Worm (Caenorhabditis elegans): Measurements from ENCODE around the gene pup-2.

The pup-2 gene

ce11 chrIII:5181217-5181616 lies 4.5 kb upstream of the pup-2 start:
- TF ChIP-seq tbx-7 (tag; optimal IDR thresholded peaks at IDR 0.05) (no peak), C08G9.2 (tag; optimal IDR thresholded peaks at IDR 0.05) (no peak), nfya-1 (tag; optimal IDR thresholded peaks at IDR 0.05) (no peak), unc-86 (tag; optimal IDR thresholded peaks at IDR 0.05) (no peak), tbx-2 (tag; optimal IDR thresholded peaks at IDR 0.05) (no peak), ceh-9 (tag; optimal IDR thresholded peaks at IDR 0.05) (no peak), fkh-6 (tag; optimal IDR thresholded peaks at IDR 0.05) (no peak), unc-3 (GFP tag; conservative IDR thresholded peaks at IDR 0.05) (no peak), unc-3 (tag; optimal IDR thresholded peaks at IDR 0.05) (no peak), che-1 (tag; optimal IDR thresholded peaks at IDR 0.05) (no peak)

- no peak for TF ChIP-seq ztf-16 (tag; optimal IDR thresholded peaks at IDR 0.05)
- TF ChIP-seq zip-5 (tag; optimal IDR thresholded peaks at IDR 0.05), result no peak
Measured at ce11 chrIII:5181641-5182040, 4.1 kb upstream of the pup-2 start.

ce11 chrIII:5183372-5183771 lies 2.3 kb upstream of the pup-2 start:
- TF ChIP-seq unc-42 (tag; optimal IDR thresholded peaks at IDR 0.05), result peak; percentile 33
- peak; percentile 50 for TF ChIP-seq hlh-30 (tag; optimal IDR thresholded peaks at IDR 0.05; ENCODE audit: insufficient read depth)
- TF ChIP-seq ama-1 (optimal IDR thresholded peaks at IDR 0.05), result no peak
- peak; percentile 40 for TF ChIP-seq hlh-8 (tag; optimal IDR thresholded peaks at IDR 0.05)

- TF ChIP-seq elt-4 (tag; optimal IDR thresholded peaks at IDR 0.05), result no peak
- no peak for TF ChIP-seq odd-2 (tag; optimal IDR thresholded peaks at IDR 0.05)
- no peak for TF ChIP-seq gmeb-2 (tag; optimal IDR thresholded peaks at IDR 0.05)
- no peak for TF ChIP-seq hlh-30 (tag; optimal IDR thresholded peaks at IDR 0.05; ENCODE audit: insufficient read depth)
- TF ChIP-seq rnt-1 (tag; optimal IDR thresholded peaks at IDR 0.05), result no peak
Measured at ce11 chrIII:5188426-5188825, 2.7 kb downstream of the pup-2 start, which contains the start of gene K10D2.8. Gene K10D2.8 (plus strand): TSS chrIII:5188726.

- no peak for TF ChIP-seq F13H6.1 (tag; optimal IDR thresholded peaks at IDR 0.05)
- no peak for TF ChIP-seq ceh-19 (GFP tag; optimal IDR thresholded peaks at IDR 0.05)
- no peak for TF ChIP-seq K02D7.2 (tag; optimal IDR thresholded peaks at IDR 0.05)
- peak; percentile 47 for TF ChIP-seq ceh-31 (tag; optimal IDR thresholded peaks at IDR 0.05)
- no peak for TF ChIP-seq ztf-16 (tag; optimal IDR thresholded peaks at IDR 0.05)
- TF ChIP-seq lim-6 (tag; optimal IDR thresholded peaks at IDR 0.05), result peak; percentile 21
- no peak for TF ChIP-seq fkh-10 (GFP tag; optimal IDR thresholded peaks at IDR 0.05)
- no peak for TF ChIP-seq ceh-9 (tag; optimal IDR thresholded peaks at IDR 0.05)
- no peak for TF ChIP-seq hlh-8 (tag; optimal IDR thresholded peaks at IDR 0.05)
- no peak for TF ChIP-seq K09A11.1 (tag; optimal IDR thresholded peaks at IDR 0.05; ENCODE audit: insufficient read depth)
- no peak for TF ChIP-seq pqm-1 (tag; optimal IDR thresholded peaks at IDR 0.05)
- no peak for TF ChIP-seq C38D4.7 (GFP tag; optimal IDR thresholded peaks at IDR 0.05)
- no peak for TF ChIP-seq T23F11.4 (GFP tag; optimal IDR thresholded peaks at IDR 0.05)
- no peak for TF ChIP-seq rnt-1 (tag; optimal IDR thresholded peaks at IDR 0.05)
- no peak for TF ChIP-seq pha-4 (tag; optimal IDR thresholded peaks at IDR 0.05)
- no peak for TF ChIP-seq sox-2 (GFP tag; IDR thresholded peaks at IDR 0.05)
- TF ChIP-seq gmeb-2 (tag; optimal IDR thresholded peaks at IDR 0.05), result no peak
- TF ChIP-seq ceh-14 (tag; optimal IDR thresholded peaks at IDR 0.05), result no peak
- TF ChIP-seq elt-2 (tag; optimal IDR thresholded peaks at IDR 0.05), result no peak
- no peak for TF ChIP-seq sox-4 (tag; optimal IDR thresholded peaks at IDR 0.05)
- TF ChIP-seq ceh-34 (tag; optimal IDR thresholded peaks at IDR 0.05), result no peak
- no peak for TF ChIP-seq che-1 (tag; optimal IDR thresholded peaks at IDR 0.05)
- no peak for TF ChIP-seq pros-1 (tag; optimal IDR thresholded peaks at IDR 0.05)
- no peak for TF ChIP-seq ceh-22 (tag; optimal IDR thresholded peaks at IDR 0.05)
- no peak for TF ChIP-seq hlh-15 (tag; optimal IDR thresholded peaks at IDR 0.05)
- no peak for TF ChIP-seq ama-1 (optimal IDR thresholded peaks at IDR 0.05)
- TF ChIP-seq ets-4 (tag; optimal IDR thresholded peaks at IDR 0.05), result peak; percentile 91
- TF ChIP-seq pha-2 (tag; optimal IDR thresholded peaks at IDR 0.05), result no peak
- TF ChIP-seq hlh-6 (tag; optimal IDR thresholded peaks at IDR 0.05), result no peak
- TF ChIP-seq nfya-1 (tag; optimal IDR thresholded peaks at IDR 0.05), result no peak
- no peak for TF ChIP-seq dve-1 (tag; optimal IDR thresholded peaks at IDR 0.05)
- no peak for TF ChIP-seq ceh-24 (tag; optimal IDR thresholded peaks at IDR 0.05)
- TF ChIP-seq unc-3 (GFP tag; conservative IDR thresholded peaks at IDR 0.05), result no peak
- TF ChIP-seq unc-3 (tag; optimal IDR thresholded peaks at IDR 0.05), result no peak
- TF ChIP-seq C08G9.2 (tag; optimal IDR thresholded peaks at IDR 0.05), result peak; percentile 79
- no peak for TF ChIP-seq fkh-6 (tag; optimal IDR thresholded peaks at IDR 0.05)
- TF ChIP-seq pax-1 (tag; optimal IDR thresholded peaks at IDR 0.05), result no peak
Measured at ce11 chrIII:5190179-5190578, 4.5 kb downstream of the pup-2 start.
